Fruit fly (Drosophila melanogaster): ENCODE measurements around the gene Adgf-C.
A peak's percentile ranks its signal among the peaks of the same experiment; 100 is the strongest.

DNA sequence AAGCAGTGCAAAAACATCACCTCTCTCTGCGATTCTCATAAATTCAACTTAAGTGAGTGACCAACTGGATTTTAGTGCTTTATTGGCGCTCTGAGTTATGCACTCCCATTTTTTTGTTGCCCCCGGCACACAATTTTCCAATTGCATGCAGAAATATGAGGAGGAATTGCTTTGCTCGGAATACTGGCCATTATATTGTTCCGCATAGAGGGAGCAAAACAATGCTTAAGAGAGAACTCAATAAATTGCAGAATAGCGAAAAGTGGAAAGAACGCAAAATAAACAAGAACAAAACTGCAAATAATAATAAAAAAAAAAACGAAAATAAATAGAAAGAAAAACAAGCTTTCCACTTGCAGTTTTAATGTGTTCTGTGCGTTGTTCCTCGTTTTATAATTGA is 14.2 kb downstream of the Adgf-C start:
- TF ChIP-seq cic (GFP tag; optimal IDR thresholded peaks at IDR 0.05) (no peak), Clk (GFP tag; optimal IDR thresholded peaks at IDR 0.05) (no peak), pad (GFP tag; optimal IDR thresholded peaks at IDR 0.05) (no peak), toe (GFP tag; optimal IDR thresholded peaks at IDR 0.05) (no peak), cnc (optimal IDR thresholded peaks at IDR 0.05) (no peak), Hr96 (GFP tag; optimal IDR thresholded peaks at IDR 0.05) (no peak), tj (GFP tag; optimal IDR thresholded peaks at IDR 0.05) (peak; percentile 93), CG12768 (GFP tag; optimal IDR thresholded peaks at IDR 0.05) (no peak), CG33017 (tag; optimal IDR thresholded peaks at IDR 0.05) (no peak), CG1620 (GFP tag; optimal IDR thresholded peaks at IDR 0.05) (no peak)
